Worm (Caenorhabditis elegans): ENCODE measurements around the gene sgt-1.
A peak's percentile ranks its signal among the peaks of the same experiment; 100 is the strongest.

The sgt-1 gene

DNA sequence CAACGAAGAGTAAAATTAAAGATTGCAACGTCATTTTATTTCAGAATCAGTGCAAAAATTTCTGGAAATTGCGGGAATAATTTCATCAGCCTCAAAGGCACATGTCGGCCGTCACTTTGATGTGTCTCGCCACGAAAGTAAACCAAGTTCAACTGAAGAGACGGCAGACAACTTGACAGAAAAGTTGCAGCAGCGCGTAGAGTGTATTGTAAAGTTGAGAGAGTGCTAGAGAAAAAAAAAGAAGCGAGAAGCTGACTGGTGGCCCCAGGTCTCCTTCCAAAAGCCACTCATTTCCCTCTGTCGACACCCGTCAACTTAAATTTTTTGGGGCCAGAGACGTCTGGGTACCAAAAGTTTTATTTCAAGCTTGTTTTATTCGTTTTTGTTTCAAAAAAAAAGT is 681 bp upstream of the sgt-1 start:
- TF ChIP-seq dpl-1 (GFP tag; optimal IDR thresholded peaks at IDR 0.05) (peak; percentile 31), Y67H2A.10 (GFP tag; conservative IDR thresholded peaks at IDR 0.05) (0 out of 2 replicates have a peak, but pooled peaks have one; percentile 49), K12H6.12 (tag; optimal IDR thresholded peaks at IDR 0.05) (peak; percentile 7), chd-7 (tag; optimal IDR thresholded peaks at IDR 0.05) (peak; percentile 9), let-526 (GFP tag; IDR thresholded peaks at IDR 0.05) (peak; percentile 32; the same call in 1 of the 2 replicates), nhr-27 (tag; optimal IDR thresholded peaks at IDR 0.05) (no peak), lin-35 (GFP tag; optimal IDR thresholded peaks at IDR 0.05) (peak in 1 of 3 experiments; percentile 68), tbx-9 (tag; optimal IDR thresholded peaks at IDR 0.05; ENCODE audit: borderline replicate concordance) (no peak), attf-6 (GFP tag; IDR thresholded peaks at IDR 0.05) (no peak), unc-130 (GFP tag; optimal IDR thresholded peaks at IDR 0.05) (no peak), madf-6 (GFP tag; IDR thresholded peaks at IDR 0.05) (peak; percentile 82), F33H1.4 (GFP tag; IDR thresholded peaks at IDR 0.05) (peak; percentile 84), sea-2 (GFP tag; IDR thresholded peaks at IDR 0.05) (no peak), mel-28 (tag; optimal IDR thresholded peaks at IDR 0.05; ENCODE audit: borderline replicate concordance) (no peak), bed-2 (GFP tag; IDR thresholded peaks at IDR 0.05) (no peak), ztf-18 (tag; optimal IDR thresholded peaks at IDR 0.05) (peak; percentile 17), ekl-4 (GFP tag; IDR thresholded peaks at IDR 0.05) (peak; percentile 64), C06A6.2 (GFP tag; conservative IDR thresholded peaks at IDR 0.05) (no peak), snpc-3.4 (tag; optimal IDR thresholded peaks at IDR 0.05) (peak; percentile 60), tbp1 (GFP tag; optimal IDR thresholded peaks at IDR 0.05) (peak; percentile 62), die-1 (tag; optimal IDR thresholded peaks at IDR 0.05) (no peak), egrh-3 (GFP tag; IDR thresholded peaks at IDR 0.05) (no peak), sptf-2 (GFP tag; optimal IDR thresholded peaks at IDR 0.05) (no peak), F23B12.7 (tag; optimal IDR thresholded peaks at IDR 0.05; ENCODE audit: insufficient read depth) (peak; percentile 80), dox-1 (GFP tag; IDR thresholded peaks at IDR 0.05) (peak; percentile 73), lsy-27 (tag; optimal IDR thresholded peaks at IDR 0.05; ENCODE audit: borderline replicate concordance, insufficient read depth) (peak; percentile 60), rpc-1 (optimal IDR thresholded peaks at IDR 0.05) (peak; percentile 36), rpc-1 (tag; optimal IDR thresholded peaks at IDR 0.05) (no peak), D2030.7 (GFP tag; IDR thresholded peaks at IDR 0.05) (peak; percentile 69), nfyb-1 (GFP tag; IDR thresholded peaks at IDR 0.05) (0 out of 2 replicates have a peak, but pooled peaks have one; percentile 27), dpff-1 (tag; optimal IDR thresholded peaks at IDR 0.05) (no peak), lir-1 (GFP tag; conservative IDR thresholded peaks at IDR 0.05) (0 out of 2 replicates have a peak, but pooled peaks have one; percentile 10), F10E7.11 (tag; optimal IDR thresholded peaks at IDR 0.05) (no peak), Y53G8AR.9 (GFP tag; conservative IDR thresholded peaks at IDR 0.05) (no peak), gei-17 (GFP tag; optimal IDR thresholded peaks at IDR 0.05) (no peak), egl-18 (GFP tag; IDR thresholded peaks at IDR 0.05) (no peak), hmg-1.2 (GFP tag; IDR thresholded peaks at IDR 0.05) (peak; percentile 94), Y95B8A.8 (GFP tag; IDR thresholded peaks at IDR 0.05) (0 out of 2 replicates have a peak, but pooled peaks have one; percentile 60), hrde-1 (tag; optimal IDR thresholded peaks at IDR 0.05; ENCODE audit: borderline replicate concordance) (no peak), hsf-1 (GFP tag; IDR thresholded peaks at IDR 0.05) (peak; percentile 96), snpc-1.1 (tag; optimal IDR thresholded peaks at IDR 0.05; ENCODE audit: insufficient read depth) (peak; percentile 52), cebp-1 (GFP tag; IDR thresholded peaks at IDR 0.05) (peak; percentile 66), cebp-1 (tag; optimal IDR thresholded peaks at IDR 0.05) (peak; percentile 80), fkh-3 (tag; optimal IDR thresholded peaks at IDR 0.05) (no peak), F37B4.10 (GFP tag; IDR thresholded peaks at IDR 0.05) (no peak), tlf-1 (GFP tag; optimal IDR thresholded peaks at IDR 0.05) (peak; percentile 46), ceh-27 (GFP tag; optimal IDR thresholded peaks at IDR 0.05) (peak; percentile 32), madf-3 (GFP tag; IDR thresholded peaks at IDR 0.05) (peak; percentile 29; the same call in 1 of the 2 replicates)
